Worm (Caenorhabditis elegans): Measurements from ENCODE around the gene Y116F11A.1.

DNA sequence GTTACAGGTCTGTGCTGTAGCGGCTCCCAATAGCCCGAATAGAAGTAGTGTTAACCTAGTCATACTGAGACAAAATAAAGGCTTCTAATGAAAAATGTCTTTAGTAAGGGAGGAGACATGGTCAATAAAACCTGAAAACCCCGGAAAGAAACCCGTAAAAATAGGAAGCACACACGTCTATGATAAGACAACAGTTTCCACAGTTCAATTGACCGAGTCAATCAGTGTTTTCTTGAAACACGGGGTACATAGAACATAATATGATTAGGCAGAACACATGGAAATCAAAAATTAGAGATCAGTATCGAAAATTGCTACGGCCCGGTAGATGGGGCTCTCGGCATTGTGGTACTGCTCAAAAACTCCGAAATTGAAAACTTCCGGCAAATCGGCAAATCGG lies 20.7 kb downstream of the Y116F11A.1 start, which contains the start of gene clec-49:
- TF ChIP-seq fos-1 (tag; optimal IDR thresholded peaks at IDR 0.05), result no peak
- no peak for TF ChIP-seq ceh-82 (tag; optimal IDR thresholded peaks at IDR 0.05)
- no peak for TF ChIP-seq nhr-237 (tag; optimal IDR thresholded peaks at IDR 0.05)
- TF ChIP-seq nhr-23 (tag; optimal IDR thresholded peaks at IDR 0.05), result no peak
